Fruit fly (Drosophila melanogaster) whole organism, embryonic: ENCODE results near the gene wit.
A peak's percentile ranks its signal among the peaks of the same experiment; 100 is the strongest.

ENCODE experiments used
- Bdp1 ChIP-seq: fragments of 200-800 bp; sonication (Bioruptor generic); optimal IDR thresholded peaks from 3 replicates; lab custom pipeline; 2016; ENCODE audit warnings: missing biosample characterization, missing genetic modification characterization
- CG11093 ChIP-seq: fragments of 200-800 bp; sonication (Bioruptor generic); IDR thresholded peaks from 3 replicates; pipeline ENCODE4 v1.3.6; 2022; ENCODE audit warnings: missing biosample characterization, missing genetic modification characterization
- CG1233 ChIP-seq: fragments of 200-800 bp; sonication (Bioruptor generic); optimal IDR thresholded peaks from 4 replicates; lab custom pipeline; 2018; ENCODE audit warnings: missing biosample characterization, mild to moderate bottlenecking, missing genetic modification characterization
- CG12744 ChIP-seq: fragments of 200-800 bp; sonication (Bioruptor generic); optimal IDR thresholded peaks from 2 replicates; lab custom pipeline; 2016; ENCODE audit warnings: missing biosample characterization, missing genetic modification characterization
- CG13894 ChIP-seq: fragments of 200-800 bp; sonication (Bioruptor generic); optimal IDR thresholded peaks from 3 replicates; lab custom pipeline; 2018; ENCODE audit warnings: missing biosample characterization, mild to moderate bottlenecking, missing genetic modification characterization, moderate library complexity
- CG15269 ChIP-seq: fragments of 200-800 bp; sonication (Bioruptor generic); optimal IDR thresholded peaks from 2 replicates; lab custom pipeline; 2018; ENCODE audit warnings: missing biosample characterization, mild to moderate bottlenecking, missing genetic modification characterization, moderate library complexity
- CG15696 ChIP-seq: fragments of 200-800 bp; sonication (Bioruptor generic); optimal IDR thresholded peaks from 2 replicates; lab custom pipeline; 2019; ENCODE audit warnings: missing biosample characterization, mild to moderate bottlenecking, missing genetic modification characterization, moderate library complexity
- CG16863 ChIP-seq: fragments of 200-800 bp; sonication (Bioruptor generic); optimal IDR thresholded peaks from 3 replicates; lab custom pipeline; 2016; ENCODE audit warnings: missing biosample characterization, missing genetic modification characterization
- CG17802 ChIP-seq: fragments of 200-800 bp; sonication (Bioruptor generic); optimal IDR thresholded peaks from 2 replicates; lab custom pipeline; 2018; ENCODE audit warnings: missing biosample characterization, mild to moderate bottlenecking, missing genetic modification characterization, moderate library complexity
- CG18262 ChIP-seq: fragments of 200-800 bp; optimal IDR thresholded peaks from 3 replicates; lab custom pipeline; 2019; ENCODE audit warnings: missing biosample characterization, mild to moderate bottlenecking, missing genetic modification characterization, moderate library complexity
- CG2889 ChIP-seq: fragments of 200-800 bp; sonication (Bioruptor generic); IDR thresholded peaks from 3 replicates; pipeline ENCODE4 v1.3.6; 2022; ENCODE audit warnings: missing biosample characterization, missing genetic modification characterization
- CG31365 ChIP-seq: fragments of 200-800 bp; sonication (Bioruptor generic); optimal IDR thresholded peaks from 2 replicates; lab custom pipeline; 2018; ENCODE audit warnings: missing biosample characterization, mild to moderate bottlenecking, missing genetic modification characterization
- CG5245 ChIP-seq: fragments of 200-800 bp; sonication (Bioruptor generic); optimal IDR thresholded peaks from 3 replicates; lab custom pipeline; 2016; ENCODE audit warnings: missing biosample characterization, missing genetic modification characterization
- CG7271 ChIP-seq: fragments of 200-800 bp; sonication (Bioruptor generic); optimal IDR thresholded peaks from 2 replicates; lab custom pipeline; 2018; ENCODE audit warnings: missing biosample characterization, mild to moderate bottlenecking, missing genetic modification characterization, moderate library complexity
- CG7928 ChIP-seq: fragments of 200-800 bp; sonication (Bioruptor generic); optimal IDR thresholded peaks from 2 replicates; lab custom pipeline; 2017; ENCODE audit warnings: missing biosample characterization, mild to moderate bottlenecking, missing genetic modification characterization
- CG8944 ChIP-seq: fragments of 200-800 bp; sonication (Bioruptor generic); optimal IDR thresholded peaks from 3 replicates; lab custom pipeline; 2016; ENCODE audit warnings: missing biosample characterization, missing genetic modification characterization
- Doc2 ChIP-seq: fragments of 200-800 bp; sonication (Bioruptor generic); IDR thresholded peaks from 2 replicates; pipeline ENCODE4 v1.3.6; 2022; ENCODE audit warnings: missing biosample characterization, missing genetic modification characterization
- GATAe ChIP-seq: fragments of 200-800 bp; sonication (Bioruptor generic); conservative IDR thresholded peaks from 2 replicates; pipeline ENCODE4 v1.3.6; 2022; ENCODE audit warnings: missing biosample characterization, missing genetic modification characterization
- Gug ChIP-seq: fragments of 200-800 bp; sonication (Bioruptor generic); IDR thresholded peaks from 4 replicates; pipeline ENCODE4 v1.3.6; 2022; ENCODE audit warnings: missing biosample characterization, missing genetic modification characterization
- Hr51 ChIP-seq, 2 experiments: fragments of 200-800 bp; sonication (Bioruptor generic); optimal IDR thresholded peaks; 2 replicates in 1 of 2; 3 replicates in 1 of 2; lab custom pipeline; 2016 to 2018; ENCODE audit warnings: missing biosample characterization in 2 of 2, missing genetic modification characterization in 2 of 2, mild to moderate bottlenecking in 1 of 2, moderate library complexity in 1 of 2
- Lim3 ChIP-seq: fragments of 200-800 bp; sonication (Bioruptor generic); IDR thresholded peaks from 2 replicates; pipeline ENCODE4 v1.3.6; 2022; ENCODE audit warnings: missing biosample characterization, missing genetic modification characterization
- MESR4 ChIP-seq: fragments of 200-800 bp; sonication (Bioruptor generic); optimal IDR thresholded peaks from 2 replicates; lab custom pipeline; 2018; ENCODE audit warnings: missing biosample characterization, mild to moderate bottlenecking, missing genetic modification characterization, moderate library complexity
- Ptx1 ChIP-seq: fragments of 200-800 bp; sonication (Bioruptor generic); IDR thresholded peaks from 2 replicates; pipeline ENCODE4 v1.3.6; 2022; ENCODE audit warnings: missing biosample characterization, missing genetic modification characterization
- Sry-δ ChIP-seq: fragments of 200-800 bp; sonication (Bioruptor generic); optimal IDR thresholded peaks from 2 replicates; lab custom pipeline; 2016; ENCODE audit warnings: missing biosample characterization, missing genetic modification characterization
- Taf1 ChIP-seq: fragments of 200-800 bp; sonication (Bioruptor generic); IDR thresholded peaks from 2 replicates; pipeline ENCODE4 v1.3.6; 2022; ENCODE audit warnings: missing biosample characterization, missing genetic modification characterization
- Vsx1 ChIP-seq: fragments of 200-800 bp; sonication (Bioruptor generic); optimal IDR thresholded peaks from 2 replicates; lab custom pipeline; 2017; ENCODE audit warnings: missing biosample characterization, mild to moderate bottlenecking, missing genetic modification characterization, missing genetic modification reagents
- YL-1 ChIP-seq: fragments of 200-800 bp; sonication (Bioruptor generic); optimal IDR thresholded peaks from 3 replicates; lab custom pipeline; 2017; ENCODE audit warnings: missing biosample characterization, mild to moderate bottlenecking, missing genetic modification characterization
- ara ChIP-seq: fragments of 200-800 bp; sonication (Bioruptor generic); IDR thresholded peaks from 2 replicates; pipeline ENCODE4 v1.3.6; 2022; ENCODE audit warnings: missing biosample characterization, missing genetic modification characterization
- btn ChIP-seq: fragments of 200-800 bp; sonication (Bioruptor generic); optimal IDR thresholded peaks from 2 replicates; lab custom pipeline; 2016; ENCODE audit warnings: missing biosample characterization, missing genetic modification characterization
- chm ChIP-seq: fragments of 200-800 bp; sonication (Bioruptor generic); IDR thresholded peaks from 2 replicates; pipeline ENCODE4 v1.3.6; 2022; ENCODE audit warnings: missing biosample characterization, missing genetic modification characterization
- croc ChIP-seq: fragments of 200-800 bp; sonication (Bioruptor generic); conservative IDR thresholded peaks from 3 replicates; pipeline ENCODE4 v1.3.6; 2022; ENCODE audit warnings: missing biosample characterization, missing genetic modification characterization
- crp ChIP-seq, 2 experiments: fragments of 200-800 bp; sonication (Bioruptor generic); optimal IDR thresholded peaks; 2 replicates in 1 of 2; 3 replicates in 1 of 2; lab custom pipeline; 2017; ENCODE audit warnings: missing biosample characterization in 2 of 2, missing genetic modification characterization in 2 of 2, mild to moderate bottlenecking in 1 of 2, moderate library complexity in 1 of 2
- fd64A ChIP-seq: fragments of 200-800 bp; sonication (Bioruptor generic); optimal IDR thresholded peaks from 3 replicates; lab custom pipeline; 2018; ENCODE audit warnings: missing biosample characterization, mild to moderate bottlenecking, missing genetic modification characterization
- fu2 ChIP-seq: fragments of 200-800 bp; sonication (Bioruptor generic); optimal IDR thresholded peaks from 2 replicates; lab custom pipeline; 2016; ENCODE audit warnings: missing biosample characterization, missing genetic modification characterization
- gce ChIP-seq: fragments of 200-800 bp; sonication (Bioruptor generic); IDR thresholded peaks from 3 replicates; pipeline ENCODE4 v1.3.6; 2022; ENCODE audit warnings: missing biosample characterization, missing genetic modification characterization
- jumu ChIP-seq: fragments of 200-800 bp; sonication (Bioruptor generic); optimal IDR thresholded peaks from 3 replicates; lab custom pipeline; 2016; ENCODE audit warnings: missing biosample characterization, missing genetic modification characterization
- kah ChIP-seq: fragments of 200-800 bp; sonication (Bioruptor generic); optimal IDR thresholded peaks from 2 replicates; lab custom pipeline; 2018; ENCODE audit warnings: missing biosample characterization, mild to moderate bottlenecking, missing genetic modification characterization
- mirr ChIP-seq: fragments of 200-800 bp; sonication (Bioruptor generic); optimal IDR thresholded peaks from 3 replicates; lab custom pipeline; 2018; ENCODE audit warnings: missing biosample characterization, mild to moderate bottlenecking, missing genetic modification characterization
- nerfin-2 ChIP-seq: fragments of 200-800 bp; sonication (Bioruptor generic); IDR thresholded peaks from 2 replicates; pipeline ENCODE4 v1.3.6; 2022; ENCODE audit warnings: missing biosample characterization, missing genetic modification characterization; ENCODE audit not compliant: partially characterized antibody
- phol ChIP-seq: fragments of 200-800 bp; sonication (Bioruptor generic); optimal IDR thresholded peaks from 3 replicates; lab custom pipeline; 2018; ENCODE audit warnings: missing biosample characterization, mild to moderate bottlenecking, missing genetic modification characterization, moderate library complexity
- pita ChIP-seq: fragments of 200-800 bp; sonication (Bioruptor generic); optimal IDR thresholded peaks from 2 replicates; lab custom pipeline; 2017; ENCODE audit warnings: missing biosample characterization, mild to moderate bottlenecking, missing genetic modification characterization
- pzg ChIP-seq: fragments of 200-800 bp; sonication (Bioruptor generic); optimal IDR thresholded peaks from 3 replicates; lab custom pipeline; 2018; ENCODE audit warnings: missing biosample characterization, mild to moderate bottlenecking, missing genetic modification characterization, moderate library complexity
- run ChIP-seq: fragments of 200-800 bp; sonication (Bioruptor generic); optimal IDR thresholded peaks from 3 replicates; lab custom pipeline; 2018; ENCODE audit warnings: missing biosample characterization, mild to moderate bottlenecking, missing genetic modification characterization
- salm ChIP-seq: fragments of 200-800 bp; sonication (Bioruptor generic); optimal IDR thresholded peaks from 2 replicates; lab custom pipeline; 2018; ENCODE audit warnings: missing biosample characterization, mild to moderate bottlenecking, missing genetic modification characterization
- scrt ChIP-seq: fragments of 200-800 bp; sonication (Bioruptor generic); optimal IDR thresholded peaks from 2 replicates; lab custom pipeline; 2018; ENCODE audit warnings: missing biosample characterization, mild to moderate bottlenecking, missing genetic modification characterization, moderate library complexity
- sug ChIP-seq: fragments of 200-800 bp; optimal IDR thresholded peaks from 2 replicates; lab custom pipeline; 2019; ENCODE audit warnings: missing biosample characterization, mild to moderate bottlenecking, missing genetic modification characterization, moderate library complexity
- tx ChIP-seq: fragments of 200-800 bp; sonication (Bioruptor generic); optimal IDR thresholded peaks from 2 replicates; lab custom pipeline; 2016; ENCODE audit warnings: missing biosample characterization, missing genetic modification characterization
- z ChIP-seq: fragments of 200-800 bp; sonication (Bioruptor generic); IDR thresholded peaks from 3 replicates; pipeline ENCODE4 v1.3.6; 2022; ENCODE audit warnings: missing biosample characterization, missing genetic modification characterization
- zfh2 ChIP-seq: fragments of 200-800 bp; sonication (Bioruptor generic); optimal IDR thresholded peaks from 2 replicates; lab custom pipeline; 2016; ENCODE audit warnings: missing biosample characterization, missing genetic modification characterization

The wit gene

DNA sequence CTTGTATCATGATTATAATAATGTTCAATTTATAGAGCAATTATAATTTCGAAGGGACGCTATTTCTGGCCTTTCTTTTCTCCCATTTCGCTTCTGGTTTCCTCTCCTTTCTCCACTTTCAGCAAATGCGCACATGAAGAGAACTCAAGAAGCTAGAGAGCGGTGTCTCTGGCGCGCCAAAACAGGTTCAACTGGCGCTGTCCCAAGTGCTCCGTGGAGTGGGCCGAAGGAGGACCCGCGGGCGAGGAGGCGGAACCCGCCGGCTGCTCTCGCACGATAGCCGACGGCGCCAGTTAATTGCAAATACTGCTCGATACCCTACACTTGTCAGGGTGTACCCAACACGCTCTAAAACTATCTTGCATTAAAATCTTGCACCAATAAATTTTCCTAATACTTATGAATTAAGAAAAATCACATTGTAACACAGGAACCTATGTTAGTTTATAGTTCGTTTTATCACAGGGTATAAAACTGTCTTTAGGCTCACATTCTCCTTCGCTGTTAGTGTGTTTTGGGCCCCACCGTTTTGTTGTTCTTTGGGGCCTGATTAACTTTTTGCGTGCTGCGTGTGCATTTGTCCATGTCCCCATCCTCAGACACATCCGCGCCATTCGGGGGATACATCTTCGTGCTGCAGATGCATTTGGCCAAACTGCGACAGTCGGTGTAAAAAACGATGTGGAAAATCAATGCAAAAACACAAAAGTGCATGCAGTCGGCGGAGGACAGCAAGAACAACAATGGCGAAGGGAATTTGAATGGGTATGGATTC lies 1.1 kb downstream of the wit start (continued):
- TF ChIP-seq CG17802 (tag; lab: Kevin White, UChicago) (peak; percentile 70), ara (peak; percentile 88), scrt (GFP tag; lab: Kevin White, UChicago) (peak; percentile 77), CG18262 (peak; percentile 56), CG2889 (GFP tag; lab: Robert Waterston, UW) (peak; percentile 88), crp (GFP tag; optimal IDR thresholded peaks at IDR 0.05; lab: Kevin White, UChicago) (peak in 1 of 2 experiments; percentile 24), btn (GFP tag; lab: Kevin White, UChicago) (peak; percentile 75), GATAe (peak; percentile 70; the same call in 1 of the 2 replicates), croc (GFP tag; lab: Robert Waterston, UW) (peak; percentile 76), zfh2 (peak; percentile 94), CG13894 (tag; lab: Kevin White, UChicago) (no peak), CG12744 (GFP tag; lab: Kevin White, UChicago) (peak; percentile 74), Doc2 (GFP tag; lab: Robert Waterston, UW) (peak; percentile 60; the same call in 1 of the 2 replicates), fu2 (peak; percentile 89), CG1233 (GFP tag; lab: Kevin White, UChicago) (peak; percentile 69), CG8944 (peak; percentile 86), CG7271 (tag; lab: Kevin White, UChicago) (peak; percentile 30), CG7928 (peak; percentile 64), Sry-δ (GFP tag; lab: Kevin White, UChicago) (peak; percentile 51), CG15269 (tag; lab: Kevin White, UChicago) (peak; percentile 92), CG5245 (GFP tag; lab: Kevin White, UChicago) (peak; percentile 71), phol (peak; percentile 80), CG31365 (tag; lab: Kevin White, UChicago) (peak; percentile 65), chm (GFP tag; lab: Robert Waterston, UW) (no peak), run (tag; lab: Kevin White, UChicago) (peak; percentile 65), z (GFP tag; lab: Robert Waterston, UW) (no peak), tx (peak; percentile 85), salm (tag; lab: Kevin White, UChicago) (peak; percentile 72), CG16863 (GFP tag; lab: Kevin White, UChicago) (peak; percentile 88), mirr (GFP tag; lab: Kevin White, UChicago) (peak; percentile 25), fd64A (GFP tag; lab: Kevin White, UChicago) (peak; percentile 62), jumu (peak; percentile 90), Bdp1 (GFP tag; lab: Kevin White, UChicago) (peak; percentile 68), CG11093 (GFP tag; lab: Robert Waterston, UW) (peak; percentile 83), Lim3 (GFP tag; lab: Robert Waterston, UW) (peak; percentile 75), Vsx1 (peak; percentile 63), YL-1 (GFP tag; lab: Kevin White, UChicago) (no peak), Hr51 (GFP tag; optimal IDR thresholded peaks at IDR 0.05; lab: Kevin White, UChicago) (peak; percentile 84 to 90), pita (GFP tag; lab: Kevin White, UChicago) (no peak), Taf1 (peak; percentile 85), MESR4 (GFP tag; lab: Kevin White, UChicago) (no peak), gce (GFP tag; lab: Robert Waterston, UW) (peak; percentile 90), pzg (GFP tag; lab: Kevin White, UChicago) (peak; percentile 5), sug (tag; lab: Kevin White, UChicago) (peak; percentile 56), Ptx1 (GFP tag; lab: Robert Waterston, UW) (peak; percentile 95), nerfin-2 (GFP tag; lab: Robert Waterston, UW) (no peak), kah (GFP tag; lab: Kevin White, UChicago) (peak; percentile 63), Gug (GFP tag; lab: Robert Waterston, UW) (peak; percentile 92), CG15696 (tag; lab: Kevin White, UChicago) (peak; percentile 18)
